Worm (Caenorhabditis elegans) whole organism, L4/young adult: Measurements from ENCODE around the gene T05A7.1.

Experiments used
- dao-5 ChIP-seq: sonication (generic microtip); optimal IDR thresholded peaks from 2 replicates; lab custom pipeline; 2016; ENCODE audit warnings: missing genotype, missing genetic modification characterization, moderate library complexity, missing compliant biosample characterization
- him-1 ChIP-seq: sonication (generic microtip); optimal IDR thresholded peaks from 2 replicates; lab custom pipeline; 2016; ENCODE audit warnings: missing genotype, missing genetic modification reagents, missing genetic modification characterization, missing compliant biosample characterization

ce11 chrII:4677916-4678315 lies at the start of gene T05A7.1:
- TF ChIP-seq dao-5 (tag; lab: Kevin White, UChicago) (no peak), him-1 (tag; lab: Kevin White, UChicago) (no peak)
